Worm (Caenorhabditis elegans) whole organism, L1 larva: ENCODE measurements around the gene osta-1.

Experiments
- C34B4.2 ChIP-seq: sonication (generic microtip); optimal IDR thresholded peaks from 2 replicates; lab custom pipeline; 2017; ENCODE audit warnings: mild to moderate bottlenecking, missing genetic modification characterization, missing compliant biosample characterization
- F16B12.6 ChIP-seq: fragments of 150-350 bp; optimal IDR thresholded peaks from 2 replicates; lab custom pipeline; 2014; ENCODE audit warnings: missing biosample characterization, missing genetic modification characterization
- Y116A8C.19 ChIP-seq: sonication (generic microtip); optimal IDR thresholded peaks from 2 replicates; lab custom pipeline; 2016; ENCODE audit warnings: missing compliant biosample characterization, missing genetic modification characterization, borderline replicate concordance
- aly-2 ChIP-seq: fragments of 150-350 bp; optimal IDR thresholded peaks from 2 replicates; lab custom pipeline; 2014; ENCODE audit warnings: missing biosample characterization, missing genetic modification characterization
- ama-1 ChIP-seq: fragments of 150-350 bp; optimal IDR thresholded peaks from 2 replicates; lab custom pipeline; 2014
- blmp-1 ChIP-seq: fragments of 150-350 bp; optimal IDR thresholded peaks from 2 replicates; lab custom pipeline; 2014; ENCODE audit warnings: missing biosample characterization, missing genetic modification characterization
- ceh-63 ChIP-seq: fragments of 200-800 bp; sonication (Bioruptor generic); optimal IDR thresholded peaks from 2 replicates; lab custom pipeline; 2018; ENCODE audit warnings: mild to moderate bottlenecking, missing genetic modification characterization, missing compliant biosample characterization
- ceh-8 ChIP-seq: fragments of 200-800 bp; sonication (Bioruptor generic); optimal IDR thresholded peaks from 2 replicates; lab custom pipeline; 2018; ENCODE audit warnings: mild to moderate bottlenecking, missing genetic modification characterization, moderate library complexity, missing compliant biosample characterization
- ceh-82 ChIP-seq, 3 experiments: fragments of 150-350 bp in 1 of 3; sonication (generic microtip) in 2 of 3; optimal IDR thresholded peaks; 2 replicates each; lab custom pipeline; 2014 to 2017; ENCODE audit warnings: missing biosample characterization in 3 of 3, missing genetic modification characterization in 3 of 3
- dpl-1 ChIP-seq, 3 experiments: fragments of 150-350 bp in 2 of 3; sonication (generic microtip) in 1 of 3; optimal IDR thresholded peaks; 2 replicates each; lab custom pipeline; 2014 to 2017; ENCODE audit warnings: missing biosample characterization in 3 of 3, missing genetic modification characterization in 3 of 3, missing genetic modification reagents in 3 of 3
- egl-13 ChIP-seq: sonication (generic microtip); optimal IDR thresholded peaks from 2 replicates; lab custom pipeline; 2016; ENCODE audit warnings: missing genotype, missing genetic modification reagents, missing genetic modification characterization, missing compliant biosample characterization
- elt-3 ChIP-seq, 6 experiments: fragments of 150-350 bp in 1 of 6; sonication (generic microtip); optimal IDR thresholded peaks; 2 replicates each; lab custom pipeline; 2017 to 2018; ENCODE audit warnings: missing biosample characterization in 6 of 6, missing genetic modification characterization in 6 of 6, inconsistent platforms in 1 of 6
- ets-5 ChIP-seq: fragments of 200-800 bp; sonication (Bioruptor generic); IDR thresholded peaks from 2 replicates; pipeline ENCODE4 v1.3.6; 2022; ENCODE audit warnings: missing genetic modification characterization, missing compliant biosample characterization
- fkh-10 ChIP-seq: sonication (generic microtip); optimal IDR thresholded peaks from 2 replicates; lab custom pipeline; 2017; ENCODE audit warnings: missing biosample characterization, missing genetic modification reagents, missing genetic modification characterization
- fkh-4 ChIP-seq: sonication (generic microtip); optimal IDR thresholded peaks from 2 replicates; lab custom pipeline; 2016; ENCODE audit warnings: missing compliant biosample characterization, missing genetic modification characterization, borderline replicate concordance
- fkh-8 ChIP-seq: sonication (generic microtip); optimal IDR thresholded peaks from 2 replicates; lab custom pipeline; 2016; ENCODE audit warnings: mild to moderate bottlenecking, missing genetic modification characterization, missing compliant biosample characterization
- fos-1 ChIP-seq: fragments of 150-350 bp; optimal IDR thresholded peaks from 2 replicates; lab custom pipeline; 2014; ENCODE audit warnings: missing biosample characterization, missing genetic modification characterization
- grh-1 ChIP-seq: fragments of 200-800 bp; sonication (Bioruptor generic); IDR thresholded peaks from 2 replicates; pipeline ENCODE4 v1.3.6; 2022; ENCODE audit warnings: missing genetic modification reagents, missing genetic modification characterization, missing compliant biosample characterization
- hlh-17 ChIP-seq: fragments of 200-800 bp; sonication (Bioruptor generic); optimal IDR thresholded peaks from 2 replicates; lab custom pipeline; 2018; ENCODE audit warnings: missing genetic modification characterization, mild to moderate bottlenecking, missing compliant biosample characterization, moderate library complexity, borderline replicate concordance
- lin-15B ChIP-seq: fragments of 150-350 bp; sonication (generic microtip); optimal IDR thresholded peaks from 3 replicates; lab custom pipeline; 2014; ENCODE audit warnings: missing biosample characterization, missing genetic modification characterization
- lin-35 ChIP-seq, 2 experiments: fragments of 150-350 bp; optimal IDR thresholded peaks; 2 replicates each; lab custom pipeline; 2014; ENCODE audit warnings: missing biosample characterization in 2 of 2, missing genetic modification characterization in 2 of 2, missing genetic modification reagents in 2 of 2
- lsy-2 ChIP-seq, 2 experiments: fragments of 150-350 bp; optimal IDR thresholded peaks; 2 replicates each; lab custom pipeline; 2014; ENCODE audit warnings: missing biosample characterization in 2 of 2, missing genetic modification characterization in 2 of 2
- mab-9 ChIP-seq: fragments of 200-800 bp; sonication (Bioruptor generic); IDR thresholded peaks from 2 replicates; pipeline ENCODE4 v1.3.6; 2022; ENCODE audit warnings: missing genetic modification reagents, missing genetic modification characterization, missing compliant biosample characterization
- mdl-1 ChIP-seq, 2 experiments: fragments of 150-350 bp; optimal IDR thresholded peaks; 2 replicates each; lab custom pipeline; 2014 to 2017; ENCODE audit warnings: missing biosample characterization in 2 of 2, missing genetic modification characterization in 2 of 2, inconsistent platforms in 1 of 2
- mef-2 ChIP-seq: fragments of 150-350 bp; optimal IDR thresholded peaks from 2 replicates; lab custom pipeline; 2014; ENCODE audit warnings: missing biosample characterization, missing genetic modification characterization
- mep-1 ChIP-seq: fragments of 150-350 bp; optimal IDR thresholded peaks from 2 replicates; lab custom pipeline; 2014; ENCODE audit warnings: missing biosample characterization, missing genetic modification characterization
- nhr-19 ChIP-seq: fragments of 200-800 bp; sonication (Bioruptor generic); conservative IDR thresholded peaks from 2 replicates; pipeline ENCODE4 v1.3.6; 2022; ENCODE audit warnings: missing genetic modification characterization, missing compliant biosample characterization
- nhr-28 ChIP-seq: fragments of 150-350 bp; optimal IDR thresholded peaks from 2 replicates; lab custom pipeline; 2014; ENCODE audit warnings: missing biosample characterization, missing genetic modification characterization
- nhr-47 ChIP-seq: sonication (generic microtip); optimal IDR thresholded peaks from 2 replicates; lab custom pipeline; 2016; ENCODE audit warnings: mild to moderate bottlenecking, missing genetic modification characterization, moderate library complexity, missing compliant biosample characterization
- nhr-71 ChIP-seq: sonication (generic microtip); optimal IDR thresholded peaks from 2 replicates; lab custom pipeline; 2016; ENCODE audit warnings: mild to moderate bottlenecking, missing genetic modification characterization, moderate library complexity, missing compliant biosample characterization
- nhr-76 ChIP-seq: sonication (generic microtip); optimal IDR thresholded peaks from 2 replicates; lab custom pipeline; 2017; ENCODE audit warnings: missing biosample characterization, missing genetic modification characterization
- nhr-85 ChIP-seq: sonication (generic microtip); peaks from one replicate; lab custom pipeline; 2016; ENCODE audit warnings: missing genetic modification characterization, inconsistent platforms, missing compliant biosample characterization
- pax-3 ChIP-seq: fragments of 200-800 bp; sonication (Bioruptor generic); optimal IDR thresholded peaks from 2 replicates; lab custom pipeline; 2018; ENCODE audit warnings: mild to moderate bottlenecking, missing genetic modification characterization, moderate library complexity, missing compliant biosample characterization
- rnt-1 ChIP-seq: sonication (generic microtip); optimal IDR thresholded peaks from 2 replicates; lab custom pipeline; 2016; ENCODE audit warnings: mild to moderate bottlenecking, missing genetic modification characterization, moderate library complexity, missing compliant biosample characterization
- skn-1 ChIP-seq: fragments of 150-350 bp; optimal IDR thresholded peaks from 2 replicates; lab custom pipeline; 2014; ENCODE audit warnings: missing biosample characterization, missing genetic modification characterization
- snpc-4 ChIP-seq: fragments of 150-350 bp; optimal IDR thresholded peaks from 2 replicates; lab custom pipeline; 2014; ENCODE audit warnings: missing biosample characterization, missing genetic modification characterization
- snu-23 ChIP-seq: sonication (generic microtip); optimal IDR thresholded peaks from 2 replicates; lab custom pipeline; 2016; ENCODE audit warnings: missing genetic modification characterization, missing compliant biosample characterization
- sox-4 ChIP-seq: sonication (generic microtip); optimal IDR thresholded peaks from 2 replicates; lab custom pipeline; 2016; ENCODE audit warnings: missing genetic modification characterization, missing compliant biosample characterization
- sup-37 ChIP-seq: fragments of 200-800 bp; sonication (Bioruptor generic); optimal IDR thresholded peaks from 2 replicates; lab custom pipeline; 2018; ENCODE audit warnings: mild to moderate bottlenecking, missing genetic modification characterization, missing compliant biosample characterization
- swsn-7 ChIP-seq: sonication (generic microtip); optimal IDR thresholded peaks from 2 replicates; lab custom pipeline; 2016; ENCODE audit warnings: missing genetic modification characterization, missing compliant biosample characterization
- tbx-2 ChIP-seq: sonication (generic microtip); optimal IDR thresholded peaks from 2 replicates; lab custom pipeline; 2016; ENCODE audit warnings: missing genetic modification characterization, missing compliant biosample characterization
- tlp-1 ChIP-seq: fragments of 150-350 bp; optimal IDR thresholded peaks from 2 replicates; lab custom pipeline; 2014; ENCODE audit warnings: missing biosample characterization, missing genetic modification characterization
- unc-62 ChIP-seq: fragments of 150-350 bp; optimal IDR thresholded peaks from 2 replicates; lab custom pipeline; 2014; ENCODE audit warnings: missing biosample characterization, missing genetic modification reagents, missing genetic modification characterization
- unc-98 ChIP-seq: fragments of 200-800 bp; sonication (Bioruptor generic); IDR thresholded peaks from 2 replicates; pipeline ENCODE4 v1.3.6; 2022; ENCODE audit warnings: missing genetic modification characterization, missing compliant biosample characterization
- vab-15 ChIP-seq: sonication (generic microtip); optimal IDR thresholded peaks from 2 replicates; lab custom pipeline; 2017; ENCODE audit warnings: missing genotype, mild to moderate bottlenecking, missing genetic modification characterization, missing compliant biosample characterization
- xbp-1 ChIP-seq: sonication (generic microtip); optimal IDR thresholded peaks from 2 replicates; lab custom pipeline; 2016; ENCODE audit warnings: missing genetic modification characterization, missing compliant biosample characterization

The osta-1 gene

DNA sequence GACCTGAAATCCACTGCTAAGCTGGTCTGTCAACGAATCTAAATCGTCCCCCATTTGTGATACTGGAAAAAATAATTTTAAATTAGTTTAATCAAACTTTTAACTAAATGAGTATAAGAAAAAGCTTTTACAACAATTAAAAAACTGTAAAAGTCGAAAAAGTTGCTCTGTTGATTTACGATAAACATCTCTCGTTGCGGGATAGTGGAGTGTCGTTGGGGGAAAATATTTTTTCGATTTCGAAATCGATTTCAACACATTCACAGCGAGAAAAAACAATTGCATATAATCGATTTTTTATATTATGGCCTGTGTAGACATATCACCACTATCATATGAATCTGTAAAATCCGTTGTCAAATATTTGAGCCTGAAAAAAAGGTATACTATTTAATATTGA lies 25.1 kb downstream of the osta-1 start, which contains the start of the genes F23F1.5 and fbxc-54 (continued):
- TF ChIP-seq nhr-47 (tag; lab: Kevin White, UChicago) (peak; percentile 2), sup-37 (GFP tag; lab: Kevin White, UChicago) (no peak), F16B12.6 (tag; lab: Kevin White, UChicago) (peak; percentile 17), Y116A8C.19 (no peak), mef-2 (no peak), fkh-4 (tag; lab: Kevin White, UChicago) (no peak), fos-1 (tag; lab: Kevin White, UChicago) (no peak), nhr-85 (tag; lab: Kevin White, UChicago) (no peak), lin-35 (GFP tag; optimal IDR thresholded peaks at IDR 0.05; lab: Kevin White, UChicago) (peak; percentile 16 to 55), nhr-28 (tag; lab: Kevin White, UChicago) (no peak), hlh-17 (GFP tag; lab: Kevin White, UChicago) (no peak), swsn-7 (tag; lab: Kevin White, UChicago) (no peak), aly-2 (tag; lab: Kevin White, UChicago) (no peak), unc-98 (GFP tag; lab: Robert Waterston, UW) (no peak), dpl-1 (GFP tag; optimal IDR thresholded peaks at IDR 0.05; lab: Kevin White, UChicago) (peak; percentile 1 to 58 (median 4)), xbp-1 (tag; lab: Kevin White, UChicago) (no peak), blmp-1 (tag; lab: Kevin White, UChicago) (peak; percentile 16), nhr-71 (tag; lab: Kevin White, UChicago) (no peak), ama-1 (lab: Kevin White, UChicago) (no peak), tlp-1 (tag; lab: Kevin White, UChicago) (no peak), sox-4 (tag; lab: Kevin White, UChicago) (no peak), lsy-2 (tag; optimal IDR thresholded peaks at IDR 0.05; lab: Kevin White, UChicago) (peak in 1 of 2 experiments; percentile 74), skn-1 (tag; lab: Kevin White, UChicago) (peak; percentile 89), grh-1 (GFP tag; lab: Robert Waterston, UW) (no peak), ets-5 (no peak), ceh-63 (no peak), mdl-1 (tag; optimal IDR thresholded peaks at IDR 0.05; lab: Kevin White, UChicago) (no peak), unc-62 (no peak), nhr-19 (GFP tag; lab: Robert Waterston, UW) (no peak), rnt-1 (no peak), vab-15 (tag; lab: Kevin White, UChicago) (no peak), ceh-8 (GFP tag; lab: Kevin White, UChicago) (no peak), egl-13 (tag; lab: Kevin White, UChicago) (no peak), elt-3 (tag; optimal IDR thresholded peaks at IDR 0.05; lab: Kevin White, UChicago) (no peak), mab-9 (GFP tag; lab: Robert Waterston, UW) (no peak), tbx-2 (tag; lab: Kevin White, UChicago) (no peak), lin-15B (tag; lab: Kevin White, UChicago) (peak; percentile 22), snpc-4 (tag; lab: Kevin White, UChicago) (peak; percentile 27), C34B4.2 (tag; lab: Kevin White, UChicago) (no peak), snu-23 (GFP tag; lab: Kevin White, UChicago) (no peak), fkh-10 (GFP tag; lab: Kevin White, UChicago) (no peak), mep-1 (tag; lab: Kevin White, UChicago) (no peak), nhr-76 (no peak), pax-3 (no peak), fkh-8 (tag; lab: Kevin White, UChicago) (no peak), ceh-82 (tag; optimal IDR thresholded peaks at IDR 0.05; lab: Kevin White, UChicago) (peak in 1 of 3 experiments; percentile 57)
- TF ChIP-seq, all 84 proteins: peak for 13
